Fruit fly (Drosophila melanogaster) whole organism, embryonic: Measurements from ENCODE around the gene Bcat.

Experiments used
- Adf1 ChIP-seq: fragments of 200-800 bp; sonication (Bioruptor generic); IDR thresholded peaks from 2 replicates; pipeline ENCODE4 v1.3.6; 2022; ENCODE audit warnings: missing biosample characterization, missing genetic modification characterization
- Awh ChIP-seq: fragments of 200-800 bp; sonication (Bioruptor generic); IDR thresholded peaks from 2 replicates; pipeline ENCODE4, ENCODE4 v1.3.6; 2022; ENCODE audit warnings: missing biosample characterization, missing genetic modification characterization
- CG1024 ChIP-seq: fragments of 200-800 bp; sonication (Bioruptor generic); IDR thresholded peaks from 2 replicates; pipeline ENCODE4 v1.3.6; 2022; ENCODE audit warnings: missing biosample characterization, missing genetic modification characterization
- CG1233 ChIP-seq: fragments of 200-800 bp; sonication (Bioruptor generic); optimal IDR thresholded peaks from 4 replicates; lab custom pipeline; 2018; ENCODE audit warnings: missing biosample characterization, mild to moderate bottlenecking, missing genetic modification characterization
- CG14441 ChIP-seq: fragments of 200-800 bp; sonication (Bioruptor generic); IDR thresholded peaks from 2 replicates; pipeline ENCODE4 v1.3.6; 2022; ENCODE audit warnings: missing biosample characterization, missing genetic modification characterization
- CG15479 ChIP-seq: fragments of 200-800 bp; sonication (Bioruptor generic); optimal IDR thresholded peaks from 3 replicates; lab custom pipeline; 2019; ENCODE audit warnings: missing biosample characterization, mild to moderate bottlenecking, missing genetic modification characterization, moderate library complexity
- CG16863 ChIP-seq: fragments of 200-800 bp; sonication (Bioruptor generic); optimal IDR thresholded peaks from 3 replicates; lab custom pipeline; 2016; ENCODE audit warnings: missing biosample characterization, missing genetic modification characterization
- CG4820 ChIP-seq: fragments of 200-800 bp; sonication (Bioruptor generic); optimal IDR thresholded peaks from 3 replicates; lab custom pipeline; 2016; ENCODE audit warnings: missing biosample characterization, missing genetic modification characterization
- CG6175 ChIP-seq: fragments of 200-800 bp; sonication (Bioruptor generic); IDR thresholded peaks from 3 replicates; pipeline ENCODE4 v1.3.6; 2022; ENCODE audit warnings: missing biosample characterization, missing genetic modification characterization
- CG6813 ChIP-seq: fragments of 200-800 bp; sonication (Bioruptor generic); optimal IDR thresholded peaks from 2 replicates; lab custom pipeline; 2017; ENCODE audit warnings: missing biosample characterization, missing genetic modification characterization, mild to moderate bottlenecking, moderate library complexity, missing genetic modification reagents
- CG8290 ChIP-seq, 3 experiments: fragments of 200-800 bp; sonication (Bioruptor generic); optimal IDR thresholded peaks; 2 replicates each; lab custom pipeline; 2016 to 2019; ENCODE audit warnings: missing biosample characterization in 3 of 3, missing genetic modification characterization in 3 of 3, mild to moderate bottlenecking in 2 of 3, moderate library complexity in 1 of 3
- Dfd ChIP-seq, 2 experiments: fragments of >200 bp; optimal IDR thresholded peaks; 2 replicates each; lab custom pipeline; 2017; ENCODE audit warnings: missing biosample characterization in 2 of 2, missing genetic modification characterization in 2 of 2
- E2f2 ChIP-seq: fragments of 200-800 bp; sonication (Bioruptor generic); IDR thresholded peaks from 2 replicates; pipeline ENCODE4 v1.3.6; 2022; ENCODE audit warnings: missing biosample characterization, missing genetic modification characterization
- H2.0 ChIP-seq: fragments of 200-800 bp; sonication (Bioruptor generic); IDR thresholded peaks from 2 replicates; pipeline ENCODE4 v1.3.6; 2022; ENCODE audit warnings: missing biosample characterization, missing genetic modification characterization
- HmgZ ChIP-seq: fragments of 200-800 bp; sonication (Bioruptor generic); optimal IDR thresholded peaks from 2 replicates; lab custom pipeline; 2018; ENCODE audit warnings: missing biosample characterization, mild to moderate bottlenecking, missing genetic modification characterization
- Sry-β ChIP-seq: fragments of 200-800 bp; sonication (Bioruptor generic); optimal IDR thresholded peaks from 2 replicates; lab custom pipeline; 2018; ENCODE audit warnings: missing biosample characterization, mild to moderate bottlenecking, missing genetic modification characterization, moderate library complexity
- Ssrp ChIP-seq: fragments of 200-800 bp; sonication (Bioruptor generic); optimal IDR thresholded peaks from 2 replicates; lab custom pipeline; 2018; ENCODE audit warnings: missing biosample characterization, mild to moderate bottlenecking, missing genetic modification characterization, moderate library complexity
- ab ChIP-seq: fragments of 200-800 bp; sonication (Bioruptor generic); optimal IDR thresholded peaks from 2 replicates; lab custom pipeline; 2016; ENCODE audit warnings: missing biosample characterization, missing genetic modification characterization
- ac ChIP-seq: fragments of 200-800 bp; sonication (Bioruptor generic); optimal IDR thresholded peaks from 3 replicates; lab custom pipeline; 2017; ENCODE audit warnings: missing biosample characterization, mild to moderate bottlenecking, missing genetic modification characterization
- caup ChIP-seq: fragments of 200-800 bp; sonication (Bioruptor generic); optimal IDR thresholded peaks from 3 replicates; lab custom pipeline; 2017; ENCODE audit warnings: missing biosample characterization, mild to moderate bottlenecking, missing genetic modification characterization, moderate library complexity; ENCODE audit not compliant: severe bottlenecking
- ci ChIP-seq: fragments of 200-800 bp; sonication (Bioruptor generic); IDR thresholded peaks from 3 replicates; pipeline ENCODE4 v1.3.6; 2022; ENCODE audit warnings: missing biosample characterization, missing genetic modification characterization
- dati ChIP-seq: fragments of 200-800 bp; sonication (Bioruptor generic); IDR thresholded peaks from 2 replicates; pipeline ENCODE4 v1.3.6; 2022; ENCODE audit warnings: missing biosample characterization, missing genetic modification characterization
- en ChIP-seq: fragments of 200-800 bp; sonication (Bioruptor generic); optimal IDR thresholded peaks from 2 replicates; lab custom pipeline; 2016; ENCODE audit warnings: missing biosample characterization, missing genetic modification characterization
- inv ChIP-seq: fragments of 200-800 bp; sonication (Bioruptor generic); IDR thresholded peaks from 2 replicates; pipeline ENCODE4 v1.3.6; 2022; ENCODE audit warnings: missing biosample characterization, missing genetic modification characterization; ENCODE audit not compliant: partially characterized antibody
- jing ChIP-seq: fragments of 200-800 bp; sonication (Bioruptor generic); optimal IDR thresholded peaks from 2 replicates; lab custom pipeline; 2018; ENCODE audit warnings: missing biosample characterization, mild to moderate bottlenecking, missing genetic modification characterization
- lbe ChIP-seq: fragments of 200-800 bp; sonication (Bioruptor generic); optimal IDR thresholded peaks from 2 replicates; lab custom pipeline; 2016; ENCODE audit warnings: missing biosample characterization, mild to moderate bottlenecking, missing genetic modification characterization
- rib ChIP-seq: fragments of 200-800 bp; sonication (Bioruptor generic); IDR thresholded peaks from 2 replicates; pipeline ENCODE4 v1.3.6; 2022; ENCODE audit warnings: missing biosample characterization, missing genetic modification characterization
- sc ChIP-seq, 3 experiments: fragments of >200 bp in 2 of 3; fragments of 200-800 bp in 1 of 3; sonication (Bioruptor generic) in 1 of 3; optimal IDR thresholded peaks; 2 replicates in 2 of 3; 3 replicates in 1 of 3; lab custom pipeline; 2017; ENCODE audit warnings: mild to moderate bottlenecking in 1 of 3, missing biosample characterization in 1 of 3, missing genetic modification characterization in 1 of 3, missing genetic modification reagents in 1 of 3
- sd ChIP-seq: fragments of 200-800 bp; sonication (Bioruptor generic); optimal IDR thresholded peaks from 3 replicates; lab custom pipeline; 2018; ENCODE audit warnings: missing biosample characterization, mild to moderate bottlenecking, missing genetic modification characterization, moderate library complexity
- sens ChIP-seq: fragments of 200-800 bp; sonication (Bioruptor generic); peaks from one replicate; lab custom pipeline; 2016; ENCODE audit warnings: missing biosample characterization, missing genetic modification characterization
- slp2 ChIP-seq: fragments of 200-800 bp; sonication (Bioruptor generic); optimal IDR thresholded peaks from 2 replicates; lab custom pipeline; 2016; ENCODE audit warnings: missing biosample characterization, missing genetic modification characterization
- sna ChIP-seq: fragments of 200-800 bp; sonication (Bioruptor generic); IDR thresholded peaks from 2 replicates; pipeline ENCODE4 v1.3.6; 2022; ENCODE audit warnings: missing biosample characterization, missing genetic modification characterization; ENCODE audit not compliant: partially characterized antibody
- tio ChIP-seq: fragments of 200-800 bp; sonication (Bioruptor generic); optimal IDR thresholded peaks from 2 replicates; lab custom pipeline; 2017; ENCODE audit warnings: missing biosample characterization, missing genetic modification characterization, inconsistent platforms
- trem ChIP-seq: fragments of 200-800 bp; optimal IDR thresholded peaks from 3 replicates; lab custom pipeline; 2019; ENCODE audit warnings: missing biosample characterization, mild to moderate bottlenecking, missing genetic modification characterization, moderate library complexity
- vfl ChIP-seq: fragments of 200-800 bp; sonication (Bioruptor generic); optimal IDR thresholded peaks from 2 replicates; lab custom pipeline; 2016; ENCODE audit warnings: missing biosample characterization, missing genetic modification characterization
- zf30C ChIP-seq: fragments of 200-800 bp; sonication (Bioruptor generic); optimal IDR thresholded peaks from 3 replicates; lab custom pipeline; 2018; ENCODE audit warnings: missing biosample characterization, mild to moderate bottlenecking, missing genetic modification characterization

Gene Bcat

dm6 chrX:13373239-13374153, 23.2 kb upstream of the Bcat start (continued):
- TF ChIP-seq trem (tag; lab: Kevin White, UChicago) (peak; percentile 66), ab (GFP tag; lab: Kevin White, UChicago) (peak; percentile 18), CG1024 (GFP tag; lab: Robert Waterston, UW) (peak; percentile 61; the same call in 1 of the 2 replicates), sd (peak; percentile 81), Ssrp (peak; percentile 81), Awh (GFP tag; lab: Robert Waterston, UW) (peak; percentile 80), sc (optimal IDR thresholded peaks at IDR 0.05; lab: Kevin White, UChicago) (no peak), sc (GFP tag; optimal IDR thresholded peaks at IDR 0.05; lab: Kevin White, UChicago) (peak; percentile 80), CG1233 (GFP tag; lab: Kevin White, UChicago) (peak; percentile 56), jing (peak; percentile 49), CG8290 (GFP tag; optimal IDR thresholded peaks at IDR 0.05; lab: Kevin White, UChicago) (peak; percentile 36), CG8290 (tag; optimal IDR thresholded peaks at IDR 0.05; lab: Kevin White, UChicago) (peak in 1 of 2 experiments; percentile 63), lbe (GFP tag; lab: Kevin White, UChicago) (peak; percentile 81), H2.0 (GFP tag; lab: Robert Waterston, UW) (peak; percentile 85), CG4820 (peak; percentile 73), CG15479 (GFP tag; lab: Kevin White, UChicago) (peak; percentile 32), Dfd (GFP tag; optimal IDR thresholded peaks at IDR 0.05; lab: Kevin White, UChicago) (no peak), CG16863 (GFP tag; lab: Kevin White, UChicago) (peak; percentile 61), tio (GFP tag; lab: Kevin White, UChicago) (peak; percentile 82), dati (GFP tag; lab: Robert Waterston, UW) (0 out of 2 replicates have a peak, but pooled peaks have one; percentile 2), HmgZ (tag; lab: Kevin White, UChicago) (peak; percentile 85), CG6813 (GFP tag; lab: Kevin White, UChicago) (peak; percentile 76), caup (GFP tag; lab: Kevin White, UChicago) (peak; percentile 80), CG14441 (GFP tag; lab: Robert Waterston, UW) (peak; percentile 86), sna (GFP tag; lab: Robert Waterston, UW) (no peak), zf30C (GFP tag; lab: Kevin White, UChicago) (peak; percentile 97), ac (peak; percentile 29), CG6175 (0 out of 3 replicates have a peak, but pooled peaks have one; percentile 35)
- TF ChIP-seq, all 482 proteins: peak for 357

- TF ChIP-seq Adf1 (GFP tag; lab: Robert Waterston, UW) (peak; percentile 35; the same call in 1 of the 2 replicates), vfl (GFP tag; lab: Kevin White, UChicago) (no peak), ci (GFP tag; lab: Robert Waterston, UW) (0 out of 3 replicates have a peak, but pooled peaks have one; percentile 6), rib (GFP tag; lab: Robert Waterston, UW) (peak; percentile 38; the same call in 1 of the 2 replicates), E2f2 (GFP tag; lab: Robert Waterston, UW) (no peak), sens (GFP tag; lab: Kevin White, UChicago) (peak; percentile 14), slp2 (GFP tag; lab: Kevin White, UChicago) (no peak), Sry-β (GFP tag; lab: Kevin White, UChicago) (no peak), inv (GFP tag; lab: Robert Waterston, UW) (no peak), en (no peak)
- TF ChIP-seq, all 482 proteins: peak for 4
Observed at dm6 chrX:13374154-13374536, 22.6 kb upstream of the Bcat start.
